Fruit fly (Drosophila melanogaster) whole organism, adult: ENCODE measurements around the gene CG31269.
A peak's percentile ranks its signal among the peaks of the same experiment; 100 is the strongest.

Experiments used
- CG1620 ChIP-seq: fragments of 200-800 bp; sonication (Bioruptor generic); optimal IDR thresholded peaks from 2 replicates; lab custom pipeline; 2016; ENCODE audit warnings: missing biosample characterization, missing genetic modification characterization
- CG33017 ChIP-seq: fragments of 200-800 bp; sonication (Bioruptor generic); optimal IDR thresholded peaks from 2 replicates; lab custom pipeline; 2018; ENCODE audit warnings: missing biosample characterization, mild to moderate bottlenecking, missing genetic modification characterization, moderate library complexity
- Clk ChIP-seq: fragments of 200-800 bp; sonication (Bioruptor generic); optimal IDR thresholded peaks from 2 replicates; lab custom pipeline; 2017; ENCODE audit warnings: missing biosample characterization, missing genetic modification characterization
- Hr96 ChIP-seq: fragments of 200-800 bp; sonication (Bioruptor generic); optimal IDR thresholded peaks from 2 replicates; lab custom pipeline; 2016; ENCODE audit warnings: missing biosample characterization, missing genetic modification characterization
- Mnt ChIP-seq: fragments of 200-800 bp; sonication (Bioruptor generic); optimal IDR thresholded peaks from 2 replicates; lab custom pipeline; 2016; ENCODE audit warnings: missing biosample characterization, mild to moderate bottlenecking, missing genetic modification characterization
- cnc ChIP-seq, 2 experiments: fragments of >200 bp; optimal IDR thresholded peaks; 2 replicates each; lab custom pipeline; 2017
- kay ChIP-seq: fragments of 200-800 bp; sonication (Bioruptor generic); peaks from one replicate; lab custom pipeline; 2016; ENCODE audit warnings: missing biosample characterization, missing genetic modification characterization, borderline replicate concordance
- pad ChIP-seq: fragments of 200-800 bp; sonication (Bioruptor generic); optimal IDR thresholded peaks from 3 replicates; lab custom pipeline; 2017; ENCODE audit warnings: missing biosample characterization, missing genetic modification characterization, mild to moderate bottlenecking, moderate library complexity, missing genetic modification reagents
- tj ChIP-seq: fragments of 200-800 bp; sonication (Bioruptor generic); optimal IDR thresholded peaks from 3 replicates; lab custom pipeline; 2017; ENCODE audit warnings: missing biosample characterization, mild to moderate bottlenecking, missing genetic modification characterization, moderate library complexity
- toe ChIP-seq: fragments of 200-800 bp; sonication (Bioruptor generic); optimal IDR thresholded peaks from 2 replicates; lab custom pipeline; 2016; ENCODE audit warnings: missing biosample characterization, missing genetic modification characterization

dm6 chr3R:17116231-17116630, 10.7 kb upstream of the CG31269 start:
- TF ChIP-seq toe (no peak), pad (GFP tag; lab: Kevin White, UChicago) (no peak), tj (no peak), CG1620 (GFP tag; lab: Kevin White, UChicago) (no peak), cnc (optimal IDR thresholded peaks at IDR 0.05; lab: Kevin White, UChicago) (no peak), Clk (GFP tag; lab: Kevin White, UChicago) (no peak), Mnt (GFP tag; lab: Kevin White, UChicago) (no peak), CG33017 (tag; lab: Kevin White, UChicago) (no peak), Hr96 (GFP tag; lab: Kevin White, UChicago) (no peak), kay (GFP tag; lab: Kevin White, UChicago) (peak; percentile 90)
